Worm (Caenorhabditis elegans): ENCODE results near the gene gpx-6.

DNA sequence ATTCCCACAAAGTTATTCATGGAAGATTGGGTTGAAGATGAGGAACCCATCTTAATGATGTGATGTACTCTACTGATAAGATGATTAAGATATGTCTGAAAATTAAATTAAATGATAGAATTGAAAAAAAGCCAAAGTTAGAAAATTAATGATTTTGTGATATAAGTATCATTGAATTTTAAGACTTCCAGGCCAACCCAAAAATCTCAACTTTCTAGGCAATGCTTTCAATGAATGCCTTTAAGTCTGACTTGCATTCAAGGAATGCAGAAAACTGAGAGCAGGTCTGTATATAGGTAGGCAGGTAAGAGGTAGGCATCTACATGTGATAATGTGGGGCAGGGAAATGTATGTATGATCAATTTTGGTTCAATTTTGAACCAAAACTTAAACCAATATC, 2.0 kb upstream of the gpx-6 start, which contains the start of gene ocr-2:
- TF ChIP-seq ama-1 (optimal IDR thresholded peaks at IDR 0.05), result no peak
- TF ChIP-seq ceh-36 (tag; optimal IDR thresholded peaks at IDR 0.05), result no peak
- TF ChIP-seq tra-4 (tag; optimal IDR thresholded peaks at IDR 0.05), result no peak
- TF ChIP-seq flt-1 (GFP tag; IDR thresholded peaks at IDR 0.05), result no peak
- TF ChIP-seq scrt-1 (GFP tag; IDR thresholded peaks at IDR 0.05), result no peak
- no peak for TF ChIP-seq F13C5.2 (tag; optimal IDR thresholded peaks at IDR 0.05)
- TF ChIP-seq tbx-37 (GFP tag; conservative IDR thresholded peaks at IDR 0.05), result no peak
- TF ChIP-seq tbx-11 (GFP tag; IDR thresholded peaks at IDR 0.05), result no peak
- no peak for TF ChIP-seq pes-1 (GFP tag; IDR thresholded peaks at IDR 0.05)
- TF ChIP-seq hmbx-1 (tag; optimal IDR thresholded peaks at IDR 0.05), result no peak
- TF ChIP-seq hmg-4 (GFP tag; optimal IDR thresholded peaks at IDR 0.05), result no peak
- no peak for TF ChIP-seq sea-1 (GFP tag; conservative IDR thresholded peaks at IDR 0.05)
- TF ChIP-seq hnd-1 (tag; optimal IDR thresholded peaks at IDR 0.05), result no peak
- no peak for TF ChIP-seq B0310.2 (tag; optimal IDR thresholded peaks at IDR 0.05)
